Fruit fly (Drosophila melanogaster) whole organism, embryonic: ENCODE results near the gene VhaM9.7-b.

Experiments
- Asciz ChIP-seq: fragments of 200-800 bp; sonication (Bioruptor generic); optimal IDR thresholded peaks from 2 replicates; lab custom pipeline; 2017; ENCODE audit warnings: missing biosample characterization, mild to moderate bottlenecking, missing genetic modification characterization, missing genetic modification reagents
- Bdp1 ChIP-seq: fragments of 200-800 bp; sonication (Bioruptor generic); optimal IDR thresholded peaks from 3 replicates; lab custom pipeline; 2016; ENCODE audit warnings: missing biosample characterization, missing genetic modification characterization
- CG1024 ChIP-seq: fragments of 200-800 bp; sonication (Bioruptor generic); IDR thresholded peaks from 2 replicates; pipeline ENCODE4 v1.3.6; 2022; ENCODE audit warnings: missing biosample characterization, missing genetic modification characterization
- CG10321 ChIP-seq: fragments of 200-800 bp; sonication (Bioruptor generic); IDR thresholded peaks from 2 replicates; pipeline ENCODE4 v1.3.6; 2022; ENCODE audit warnings: missing biosample characterization, missing genetic modification characterization
- CG10431 ChIP-seq: fragments of 200-800 bp; sonication (Bioruptor generic); optimal IDR thresholded peaks from 3 replicates; lab custom pipeline; 2018; ENCODE audit warnings: missing biosample characterization, mild to moderate bottlenecking, missing genetic modification characterization
- CG10543 ChIP-seq: fragments of 200-800 bp; sonication (Bioruptor generic); optimal IDR thresholded peaks from 3 replicates; lab custom pipeline; 2017; ENCODE audit warnings: missing biosample characterization, mild to moderate bottlenecking, missing genetic modification characterization, moderate library complexity
- CG11093 ChIP-seq: fragments of 200-800 bp; sonication (Bioruptor generic); IDR thresholded peaks from 3 replicates; pipeline ENCODE4 v1.3.6; 2022; ENCODE audit warnings: missing biosample characterization, missing genetic modification characterization
- CG11504 ChIP-seq: fragments of 200-800 bp; sonication (Bioruptor generic); optimal IDR thresholded peaks from 3 replicates; lab custom pipeline; 2019; ENCODE audit warnings: missing biosample characterization, mild to moderate bottlenecking, missing genetic modification characterization, moderate library complexity
- CG12104 ChIP-seq: fragments of 200-800 bp; sonication (Bioruptor generic); optimal IDR thresholded peaks from 3 replicates; lab custom pipeline; 2016; ENCODE audit warnings: missing biosample characterization, missing genetic modification characterization
- CG1233 ChIP-seq: fragments of 200-800 bp; sonication (Bioruptor generic); optimal IDR thresholded peaks from 4 replicates; lab custom pipeline; 2018; ENCODE audit warnings: missing biosample characterization, mild to moderate bottlenecking, missing genetic modification characterization
- CG14710 ChIP-seq: fragments of 200-800 bp; sonication (Bioruptor generic); optimal IDR thresholded peaks from 3 replicates; lab custom pipeline; 2019; ENCODE audit warnings: missing biosample characterization, mild to moderate bottlenecking, missing genetic modification characterization, moderate library complexity
- CG1529 ChIP-seq: fragments of 200-800 bp; sonication (Bioruptor generic); optimal IDR thresholded peaks from 3 replicates; lab custom pipeline; 2018; ENCODE audit warnings: missing biosample characterization, missing genetic modification characterization
- CG15514 ChIP-seq: fragments of 200-800 bp; sonication (Bioruptor generic); optimal IDR thresholded peaks from 3 replicates; lab custom pipeline; 2017; ENCODE audit warnings: missing biosample characterization, missing genetic modification characterization, mild to moderate bottlenecking, moderate library complexity, missing genetic modification reagents
- CG16779 ChIP-seq: fragments of 200-800 bp; sonication (Bioruptor generic); IDR thresholded peaks from 2 replicates; pipeline ENCODE4 v1.3.6; 2022; ENCODE audit warnings: missing biosample characterization, missing genetic modification characterization
- CG18011 ChIP-seq: fragments of 200-800 bp; sonication (Bioruptor generic); optimal IDR thresholded peaks from 2 replicates; lab custom pipeline; 2017; ENCODE audit warnings: missing biosample characterization, missing genetic modification characterization, mild to moderate bottlenecking, moderate library complexity, missing genotype
- CG2129 ChIP-seq: fragments of 200-800 bp; sonication (Bioruptor generic); IDR thresholded peaks from 2 replicates; pipeline ENCODE4 v1.3.6; 2022; ENCODE audit warnings: missing biosample characterization, missing genetic modification characterization; ENCODE audit not compliant: partially characterized antibody
- CG3838 ChIP-seq: fragments of 200-800 bp; sonication (Bioruptor generic); optimal IDR thresholded peaks from 3 replicates; lab custom pipeline; 2016; ENCODE audit warnings: missing biosample characterization, missing genetic modification characterization
- CHES-1-like ChIP-seq: fragments of 200-800 bp; sonication (Bioruptor generic); optimal IDR thresholded peaks from 2 replicates; lab custom pipeline; 2016; ENCODE audit warnings: missing biosample characterization, missing genetic modification characterization
- D19B ChIP-seq: fragments of 200-800 bp; sonication (Bioruptor generic); optimal IDR thresholded peaks from 2 replicates; lab custom pipeline; 2017; ENCODE audit warnings: missing biosample characterization, mild to moderate bottlenecking, missing genetic modification characterization
- Dp ChIP-seq: fragments of 200-800 bp; sonication (Bioruptor generic); optimal IDR thresholded peaks from 2 replicates; lab custom pipeline; 2018; ENCODE audit warnings: missing biosample characterization, mild to moderate bottlenecking, missing genetic modification characterization, moderate library complexity
- Drgx ChIP-seq: fragments of 200-800 bp; sonication (Bioruptor generic); IDR thresholded peaks from 2 replicates; pipeline ENCODE4 v1.3.6; 2022; ENCODE audit warnings: missing biosample characterization, missing genetic modification characterization
- Eip74EF ChIP-seq, 2 experiments: fragments of 200-800 bp in 1 of 2; fragments of >200 bp in 1 of 2; sonication (Bioruptor generic) in 1 of 2; optimal IDR thresholded peaks; 2 replicates each; lab custom pipeline; 2017 to 2019; ENCODE audit warnings: missing biosample characterization in 2 of 2, missing genetic modification characterization in 2 of 2, mild to moderate bottlenecking in 1 of 2, moderate library complexity in 1 of 2
- HHEX ChIP-seq: fragments of 200-800 bp; sonication (Bioruptor generic); optimal IDR thresholded peaks from 3 replicates; lab custom pipeline; 2017; ENCODE audit warnings: missing biosample characterization, mild to moderate bottlenecking, missing genetic modification characterization, missing genetic modification reagents
- Hr39 ChIP-seq: fragments of >200 bp; optimal IDR thresholded peaks from 2 replicates; lab custom pipeline; 2017
- Hr78 ChIP-seq, 2 experiments: fragments of 200-800 bp in 1 of 2; fragments of >200 bp in 1 of 2; sonication (Bioruptor generic) in 1 of 2; optimal IDR thresholded peaks; 2 replicates each; lab custom pipeline; 2017 to 2019; ENCODE audit warnings: missing biosample characterization in 2 of 2, missing genetic modification characterization in 2 of 2, mild to moderate bottlenecking in 1 of 2, moderate library complexity in 1 of 2
- Opbp ChIP-seq: fragments of 200-800 bp; sonication (Bioruptor generic); IDR thresholded peaks from 3 replicates; pipeline ENCODE4 v1.3.6; 2022; ENCODE audit warnings: missing biosample characterization, missing genetic modification characterization; ENCODE audit not compliant: partially characterized antibody
- Spps ChIP-seq: fragments of 200-800 bp; sonication (Bioruptor generic); optimal IDR thresholded peaks from 2 replicates; lab custom pipeline; 2018; ENCODE audit warnings: missing biosample characterization, mild to moderate bottlenecking, missing genetic modification characterization
- Sry-β ChIP-seq: fragments of 200-800 bp; sonication (Bioruptor generic); optimal IDR thresholded peaks from 2 replicates; lab custom pipeline; 2018; ENCODE audit warnings: missing biosample characterization, mild to moderate bottlenecking, missing genetic modification characterization, moderate library complexity
- Xrp1 ChIP-seq: fragments of 200-800 bp; sonication (Bioruptor generic); IDR thresholded peaks from 2 replicates; pipeline ENCODE4 v1.3.6; 2022; ENCODE audit warnings: missing biosample characterization, missing genetic modification characterization
- ara ChIP-seq: fragments of 200-800 bp; sonication (Bioruptor generic); IDR thresholded peaks from 2 replicates; pipeline ENCODE4 v1.3.6; 2022; ENCODE audit warnings: missing biosample characterization, missing genetic modification characterization
- bab2 ChIP-seq: fragments of 200-800 bp; sonication (Bioruptor generic); optimal IDR thresholded peaks from 2 replicates; lab custom pipeline; 2016; ENCODE audit warnings: missing biosample characterization, missing genetic modification characterization
- crol ChIP-seq: fragments of 200-800 bp; sonication (Bioruptor generic); IDR thresholded peaks from 2 replicates; pipeline ENCODE4 v1.3.6; 2022; ENCODE audit warnings: missing biosample characterization, missing genetic modification characterization
- dmrt99B ChIP-seq: fragments of 200-800 bp; sonication (Bioruptor generic); optimal IDR thresholded peaks from 2 replicates; lab custom pipeline; 2018; ENCODE audit warnings: missing biosample characterization, mild to moderate bottlenecking, missing genetic modification characterization, moderate library complexity
- eyg ChIP-seq: fragments of 200-800 bp; sonication (Bioruptor generic); optimal IDR thresholded peaks from 3 replicates; lab custom pipeline; 2016; ENCODE audit warnings: missing biosample characterization, missing genetic modification characterization
- inv ChIP-seq: fragments of 200-800 bp; sonication (Bioruptor generic); IDR thresholded peaks from 2 replicates; pipeline ENCODE4 v1.3.6; 2022; ENCODE audit warnings: missing biosample characterization, missing genetic modification characterization; ENCODE audit not compliant: partially characterized antibody
- kah ChIP-seq: fragments of 200-800 bp; sonication (Bioruptor generic); optimal IDR thresholded peaks from 2 replicates; lab custom pipeline; 2018; ENCODE audit warnings: missing biosample characterization, mild to moderate bottlenecking, missing genetic modification characterization
- lab ChIP-seq: fragments of 200-800 bp; sonication (Bioruptor generic); optimal IDR thresholded peaks from 3 replicates; lab custom pipeline; 2017; ENCODE audit warnings: missing biosample characterization, missing genetic modification characterization, mild to moderate bottlenecking, moderate library complexity, missing genetic modification reagents
- lov ChIP-seq, 2 experiments: fragments of 200-800 bp in 1 of 2; fragments of >200 bp in 1 of 2; sonication (Bioruptor generic) in 1 of 2; IDR thresholded peaks in 1 of 2; optimal IDR thresholded peaks in 1 of 2; 2 replicates in 1 of 2; 3 replicates in 1 of 2; pipeline versions ENCODE4 v1.3.6 to Lab custom; 2017 to 2022; ENCODE audit warnings: missing biosample characterization in 1 of 2, missing genetic modification characterization in 1 of 2
- maf-S ChIP-seq: fragments of 200-800 bp; sonication (Bioruptor generic); optimal IDR thresholded peaks from 2 replicates; lab custom pipeline; 2016; ENCODE audit warnings: missing biosample characterization, missing genetic modification characterization
- otp ChIP-seq: fragments of 200-800 bp; sonication (Bioruptor generic); IDR thresholded peaks from 3 replicates; pipeline ENCODE4, ENCODE4 v1.3.6; 2022; ENCODE audit warnings: missing biosample characterization, missing genetic modification characterization
- repo ChIP-seq: fragments of 200-800 bp; sonication (Bioruptor generic); optimal IDR thresholded peaks from 2 replicates; lab custom pipeline; 2016; ENCODE audit warnings: missing biosample characterization, missing genetic modification characterization
- salm ChIP-seq: fragments of 200-800 bp; sonication (Bioruptor generic); optimal IDR thresholded peaks from 2 replicates; lab custom pipeline; 2018; ENCODE audit warnings: missing biosample characterization, mild to moderate bottlenecking, missing genetic modification characterization
- shn ChIP-seq: fragments of 200-800 bp; sonication (Bioruptor generic); optimal IDR thresholded peaks from 3 replicates; lab custom pipeline; 2016; ENCODE audit warnings: missing biosample characterization, missing genetic modification characterization
- unc-4 ChIP-seq: fragments of 200-800 bp; sonication (Bioruptor generic); IDR thresholded peaks from 2 replicates; pipeline ENCODE4 v1.3.6; 2022; ENCODE audit warnings: missing biosample characterization, missing genetic modification characterization; ENCODE audit not compliant: partially characterized antibody
- vfl ChIP-seq: fragments of 200-800 bp; sonication (Bioruptor generic); optimal IDR thresholded peaks from 2 replicates; lab custom pipeline; 2016; ENCODE audit warnings: missing biosample characterization, missing genetic modification characterization
- wdn ChIP-seq: fragments of 200-800 bp; sonication (Bioruptor generic); IDR thresholded peaks from 2 replicates; pipeline ENCODE4 v1.3.6; 2022; ENCODE audit warnings: missing biosample characterization, missing genetic modification characterization

Gene VhaM9.7-b

dm6 chr3L:21515823-21516715 lies 23.6 kb upstream of the VhaM9.7-b start, which contains the start of the genes SAK and Cdk12 (continued):
- peak; percentile 44; the same call in 1 of the 3 replicates for TF ChIP-seq Opbp (GFP tag; lab: Robert Waterston, UW)
- TF ChIP-seq CG16779 (GFP tag; lab: Robert Waterston, UW) = 0 out of 2 replicates have a peak, but pooled peaks have one; percentile 30
- peak in 1 of 2 experiments; percentile 83 for TF ChIP-seq Hr78 (GFP tag; optimal IDR thresholded peaks at IDR 0.05; lab: Kevin White, UChicago)
- peak; percentile 70 for TF ChIP-seq Asciz
- TF ChIP-seq Bdp1 (GFP tag; lab: Kevin White, UChicago) = peak; percentile 56
- TF ChIP-seq wdn (GFP tag; lab: Robert Waterston, UW) = peak; percentile 76
- TF ChIP-seq HHEX (GFP tag; lab: Kevin White, UChicago) = peak; percentile 85
- peak; percentile 83 for TF ChIP-seq CG1233
- peak; percentile 74; the same call in 2 of the 3 replicates for TF ChIP-seq CG11093 (GFP tag; lab: Robert Waterston, UW)
- peak; percentile 47 for TF ChIP-seq CG3838 (GFP tag; lab: Kevin White, UChicago)
- peak; percentile 60 for TF ChIP-seq salm
- TF ChIP-seq CG14710 = peak; percentile 94
- TF ChIP-seq CG10431 (GFP tag; lab: Kevin White, UChicago) = peak; percentile 38
- TF ChIP-seq repo (GFP tag; lab: Kevin White, UChicago) = no peak
- TF ChIP-seq Eip74EF (GFP tag; optimal IDR thresholded peaks at IDR 0.05; lab: Kevin White, UChicago) = peak in 1 of 2 experiments; percentile 66
- TF ChIP-seq maf-S = peak; percentile 19
- TF ChIP-seq CG15514 (GFP tag; lab: Kevin White, UChicago) = peak; percentile 84
- TF ChIP-seq vfl (GFP tag; lab: Kevin White, UChicago) = peak; percentile 11
- no peak for TF ChIP-seq crol (GFP tag; lab: Robert Waterston, UW)
- TF ChIP-seq dmrt99B (tag; lab: Kevin White, UChicago) = peak; percentile 83
- peak; percentile 74 for TF ChIP-seq Dp (GFP tag; lab: Kevin White, UChicago)
- TF ChIP-seq CG10543 (GFP tag; lab: Kevin White, UChicago) = peak; percentile 95
- TF ChIP-seq CG1529 = peak; percentile 66
- TF ChIP-seq lab = peak; percentile 89
- peak; percentile 77 for TF ChIP-seq Xrp1 (GFP tag; lab: Robert Waterston, UW)
- TF ChIP-seq bab2 (GFP tag; lab: Kevin White, UChicago) = peak; percentile 58
- TF ChIP-seq inv (GFP tag; lab: Robert Waterston, UW) = peak; percentile 22; the same call in 1 of the 2 replicates
- TF ChIP-seq otp (GFP tag; lab: Robert Waterston, UW) = peak; percentile 45; the same call in 1 of the 3 replicates
- TF ChIP-seq CG11504 (tag; lab: Kevin White, UChicago) = peak; percentile 88
- peak; percentile 55 for TF ChIP-seq shn
- TF ChIP-seq CG2129 (GFP tag; lab: Robert Waterston, UW) = no peak
- TF ChIP-seq CHES-1-like (GFP tag; lab: Kevin White, UChicago) = peak; percentile 28
- no peak for TF ChIP-seq Hr39 (lab: Kevin White, UChicago)
- TF ChIP-seq ara (GFP tag; lab: Robert Waterston, UW) = peak; percentile 74
- TF ChIP-seq Spps = peak; percentile 55
- TF ChIP-seq Drgx = peak; percentile 55
- peak; percentile 37; the same call in 1 of the 2 replicates for TF ChIP-seq unc-4 (GFP tag; lab: Robert Waterston, UW)
- peak; percentile 61 for TF ChIP-seq CG18011 (GFP tag; lab: Kevin White, UChicago)
- peak; percentile 65 for TF ChIP-seq kah (GFP tag; lab: Kevin White, UChicago)
- peak; percentile 77 for TF ChIP-seq CG1024 (GFP tag; lab: Robert Waterston, UW)
- TF ChIP-seq eyg (GFP tag; lab: Kevin White, UChicago) = no peak
- no peak; the same call in 1 of the 2 replicates for TF ChIP-seq CG10321 (GFP tag; lab: Robert Waterston, UW)
- peak; percentile 74 for TF ChIP-seq D19B (GFP tag; lab: Kevin White, UChicago)
- TF ChIP-seq CG12104 (GFP tag; lab: Kevin White, UChicago) = peak; percentile 91
- TF ChIP-seq Sry-β (GFP tag; lab: Kevin White, UChicago) = peak; percentile 64
- TF ChIP-seq lov (optimal IDR thresholded peaks at IDR 0.05; lab: Kevin White, UChicago) = no peak
- no peak for TF ChIP-seq lov (GFP tag; IDR thresholded peaks at IDR 0.05; lab: Robert Waterston, UW)
